Fruit fly (Drosophila melanogaster) whole organism, embryonic: ENCODE measurements around the gene CG42535.

ENCODE experiments used
- CG3995 ChIP-seq: fragments of 200-800 bp; sonication (Bioruptor generic); optimal IDR thresholded peaks from 3 replicates; lab custom pipeline; 2016; ENCODE audit warnings: missing biosample characterization, missing genetic modification characterization
- CG9797 ChIP-seq: fragments of 200-800 bp; sonication (Bioruptor generic); optimal IDR thresholded peaks from 3 replicates; lab custom pipeline; 2018; ENCODE audit warnings: missing biosample characterization, mild to moderate bottlenecking, missing genetic modification characterization
- Eip74EF ChIP-seq, 2 experiments: fragments of 200-800 bp in 1 of 2; fragments of >200 bp in 1 of 2; sonication (Bioruptor generic) in 1 of 2; optimal IDR thresholded peaks; 2 replicates each; lab custom pipeline; 2017 to 2019; ENCODE audit warnings: missing biosample characterization in 2 of 2, missing genetic modification characterization in 2 of 2, mild to moderate bottlenecking in 1 of 2, moderate library complexity in 1 of 2
- MBD-R2 ChIP-seq: fragments of 200-800 bp; sonication (Bioruptor generic); IDR thresholded peaks from 2 replicates; pipeline ENCODE4 v1.3.6; 2022; ENCODE audit warnings: missing biosample characterization, missing genetic modification characterization
- grn ChIP-seq: fragments of 200-800 bp; sonication (Bioruptor generic); optimal IDR thresholded peaks from 3 replicates; lab custom pipeline; 2017; ENCODE audit warnings: missing biosample characterization, missing genetic modification characterization
- hth ChIP-seq: fragments of >200 bp; optimal IDR thresholded peaks from 2 replicates; lab custom pipeline; 2017; ENCODE audit warnings: inconsistent platforms
- salm ChIP-seq: fragments of 200-800 bp; sonication (Bioruptor generic); optimal IDR thresholded peaks from 2 replicates; lab custom pipeline; 2018; ENCODE audit warnings: missing biosample characterization, mild to moderate bottlenecking, missing genetic modification characterization
- sc ChIP-seq, 3 experiments: fragments of >200 bp in 2 of 3; fragments of 200-800 bp in 1 of 3; sonication (Bioruptor generic) in 1 of 3; optimal IDR thresholded peaks; 2 replicates in 2 of 3; 3 replicates in 1 of 3; lab custom pipeline; 2017; ENCODE audit warnings: mild to moderate bottlenecking in 1 of 3, missing biosample characterization in 1 of 3, missing genetic modification characterization in 1 of 3, missing genetic modification reagents in 1 of 3
- schlank ChIP-seq: fragments of 200-800 bp; sonication (Bioruptor generic); optimal IDR thresholded peaks from 2 replicates; lab custom pipeline; 2018; ENCODE audit warnings: missing biosample characterization, mild to moderate bottlenecking, missing genetic modification characterization

dm6 chr3L:10654439-10654838 lies 23.7 kb upstream of the CG42535 start:
- TF ChIP-seq salm, result no peak
- TF ChIP-seq grn, result no peak
- no peak for TF ChIP-seq sc (optimal IDR thresholded peaks at IDR 0.05; lab: Kevin White, UChicago)
- TF ChIP-seq sc (GFP tag; optimal IDR thresholded peaks at IDR 0.05; lab: Kevin White, UChicago), result no peak
- TF ChIP-seq CG9797 (GFP tag; lab: Kevin White, UChicago), result no peak
- no peak for TF ChIP-seq schlank
- TF ChIP-seq hth (lab: Kevin White, UChicago), result no peak
- TF ChIP-seq Eip74EF (GFP tag; optimal IDR thresholded peaks at IDR 0.05; lab: Kevin White, UChicago), result no peak
- TF ChIP-seq MBD-R2 (GFP tag; lab: Robert Waterston, UW), result no peak
- no peak for TF ChIP-seq CG3995 (GFP tag; lab: Kevin White, UChicago)
